Fruit fly (Drosophila melanogaster) whole organism, embryonic: ENCODE data around the gene Vav.

Experiments
- CG4730 ChIP-seq: fragments of 200-800 bp; sonication (Bioruptor generic); IDR thresholded peaks from 2 replicates; pipeline ENCODE4 v1.3.6; 2022; ENCODE audit warnings: missing biosample characterization, missing genetic modification characterization
- emc ChIP-seq: fragments of 200-800 bp; sonication (Bioruptor generic); optimal IDR thresholded peaks from 2 replicates; lab custom pipeline; 2016; ENCODE audit warnings: missing biosample characterization, missing genetic modification characterization
- p53 ChIP-seq: fragments of 200-800 bp; sonication (Bioruptor generic); optimal IDR thresholded peaks from 2 replicates; lab custom pipeline; 2016; ENCODE audit warnings: missing biosample characterization, missing genetic modification characterization

DNA sequence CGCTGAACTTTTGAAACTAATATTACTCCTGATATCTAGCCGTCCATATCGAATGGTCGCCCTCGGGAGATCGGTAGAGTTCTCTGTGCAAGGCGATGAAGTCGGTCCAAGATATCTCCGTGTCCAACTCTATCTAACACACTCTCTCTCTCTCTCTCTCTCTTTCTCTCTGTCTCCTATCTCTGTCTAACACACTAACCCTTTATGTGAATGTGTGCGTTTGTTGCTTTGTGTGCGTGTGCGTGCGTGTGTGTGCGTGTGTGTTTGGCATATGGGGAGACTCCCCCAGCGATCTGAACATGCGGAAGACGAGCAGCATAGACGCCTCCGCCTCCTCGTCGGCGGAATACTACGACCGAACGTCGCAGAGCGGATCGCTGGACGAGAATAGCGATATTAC lies 2.8 kb downstream of the Vav start:
- TF ChIP-seq p53 (GFP tag; lab: Kevin White, UChicago) (no peak), emc (no peak), CG4730 (no peak)
